Worm (Caenorhabditis elegans) whole organism, young adult: ENCODE data around the gene Y32F6A.5.

Experiments used
- D2030.7 ChIP-seq: fragments of 200-800 bp; sonication (Bioruptor generic); IDR thresholded peaks from 2 replicates; pipeline ENCODE4 v1.3.6; 2022; ENCODE audit warnings: missing genetic modification reagents, missing genetic modification characterization, missing compliant biosample characterization
- F22D6.2 ChIP-seq: sonication (generic microtip); optimal IDR thresholded peaks from 2 replicates; lab custom pipeline; 2016; ENCODE audit warnings: mild to moderate bottlenecking, missing genetic modification characterization, missing compliant biosample characterization
- F55B11.4 ChIP-seq: sonication (generic microtip); optimal IDR thresholded peaks from 2 replicates; lab custom pipeline; 2016; ENCODE audit warnings: missing compliant biosample characterization, missing genetic modification characterization, borderline replicate concordance; ENCODE audit not compliant: insufficient read depth
- F57C9.4 ChIP-seq: sonication (generic microtip); optimal IDR thresholded peaks from 2 replicates; lab custom pipeline; 2017; ENCODE audit warnings: mild to moderate bottlenecking, missing genetic modification characterization, missing compliant biosample characterization
- die-1 ChIP-seq: sonication (generic microtip); optimal IDR thresholded peaks from 2 replicates; lab custom pipeline; 2016; ENCODE audit warnings: missing genotype, mild to moderate bottlenecking, missing genetic modification characterization, missing compliant biosample characterization
- let-607 ChIP-seq, 2 experiments: fragments of 200-800 bp in 1 of 2; sonication (Bioruptor generic) in 1 of 2; sonication (generic microtip) in 1 of 2; optimal IDR thresholded peaks; 2 replicates each; lab custom pipeline; 2016 to 2018; ENCODE audit warnings: mild to moderate bottlenecking in 2 of 2, missing compliant biosample characterization in 2 of 2, missing genetic modification characterization in 2 of 2, moderate library complexity in 2 of 2, missing genotype in 1 of 2
- lin-35 ChIP-seq, 3 experiments: fragments of 150-350 bp in 2 of 3; sonication (generic microtip) in 1 of 3; optimal IDR thresholded peaks; 2 replicates each; lab custom pipeline; 2014 to 2018; ENCODE audit warnings: missing biosample characterization in 3 of 3, missing genetic modification characterization in 3 of 3, missing genetic modification reagents in 3 of 3
- lsy-27 ChIP-seq: sonication (generic microtip); optimal IDR thresholded peaks from 2 replicates; lab custom pipeline; 2017; ENCODE audit warnings: missing genetic modification characterization, mild to moderate bottlenecking, missing compliant biosample characterization, antibody characterized with exemption, missing genotype, borderline replicate concordance; ENCODE audit not compliant: insufficient read depth
- madf-3 ChIP-seq: fragments of 200-800 bp; sonication (Bioruptor generic); IDR thresholded peaks from 2 replicates; pipeline ENCODE4 v1.3.6; 2022; ENCODE audit warnings: missing genetic modification reagents, missing genetic modification characterization, missing compliant biosample characterization
- mes-4 ChIP-seq: sonication (generic microtip); optimal IDR thresholded peaks from 2 replicates; lab custom pipeline; 2016; ENCODE audit warnings: missing genotype, missing genetic modification characterization, missing compliant biosample characterization
- snpc-4 ChIP-seq, 5 experiments: fragments of 150-350 bp in 1 of 5; sonication (generic microtip) in 4 of 5; optimal IDR thresholded peaks; 2 replicates each; lab custom pipeline; 2014 to 2018; ENCODE audit warnings: missing genetic modification characterization in 5 of 5, missing biosample characterization in 3 of 5, antibody characterized with exemption in 2 of 5, mild to moderate bottlenecking in 2 of 5, missing compliant biosample characterization in 2 of 5, missing genotype in 2 of 5, moderate library complexity in 2 of 5, missing genetic modification reagents in 1 of 5
- unc-62 ChIP-seq: fragments of 150-350 bp; optimal IDR thresholded peaks from 2 replicates; lab custom pipeline; 2014; ENCODE audit warnings: missing biosample characterization, missing genetic modification reagents, missing genetic modification characterization
- ztf-3 ChIP-seq: fragments of 200-800 bp; sonication (Bioruptor generic); optimal IDR thresholded peaks from 2 replicates; lab custom pipeline; 2018; ENCODE audit warnings: mild to moderate bottlenecking, missing genetic modification characterization, missing compliant biosample characterization

ce11 chrV:10460685-10461084 lies 7.3 kb upstream of the Y32F6A.5 start:
- TF ChIP-seq lin-35 (GFP tag; optimal IDR thresholded peaks at IDR 0.05; lab: Kevin White, UChicago) = no peak
- no peak for TF ChIP-seq D2030.7 (GFP tag; lab: Robert Waterston, UW)
- no peak for TF ChIP-seq unc-62 (GFP tag; lab: Kevin White, UChicago)
- TF ChIP-seq F57C9.4 (tag; lab: Kevin White, UChicago) = no peak
- no peak for TF ChIP-seq F22D6.2
- TF ChIP-seq snpc-4 (GFP tag; optimal IDR thresholded peaks at IDR 0.05; lab: Kevin White, UChicago) = no peak
- TF ChIP-seq snpc-4 (tag; optimal IDR thresholded peaks at IDR 0.05; lab: Kevin White, UChicago) = no peak
- no peak for TF ChIP-seq ztf-3 (GFP tag; lab: Kevin White, UChicago)
- no peak for TF ChIP-seq mes-4 (tag; lab: Kevin White, UChicago)
- TF ChIP-seq madf-3 (GFP tag; lab: Robert Waterston, UW) = no peak
- no peak for TF ChIP-seq F55B11.4 (tag; lab: Kevin White, UChicago)
- TF ChIP-seq let-607 (tag; optimal IDR thresholded peaks at IDR 0.05; lab: Kevin White, UChicago) = no peak
- TF ChIP-seq lsy-27 (tag; lab: Kevin White, UChicago) = no peak
- no peak for TF ChIP-seq die-1 (tag; lab: Kevin White, UChicago)
